Fruit fly (Drosophila melanogaster) whole organism, embryonic: Measurements from ENCODE around the gene APP-BP1.
A peak's percentile ranks its signal among the peaks of the same experiment; 100 is the strongest.

ENCODE experiments used
- Abd-B ChIP-seq: fragments of 200-800 bp; sonication (Bioruptor generic); optimal IDR thresholded peaks from 2 replicates; lab custom pipeline; 2018; ENCODE audit warnings: missing biosample characterization, mild to moderate bottlenecking, missing genetic modification characterization, moderate library complexity
- Antp ChIP-seq: fragments of 200-800 bp; sonication (Bioruptor generic); optimal IDR thresholded peaks from 3 replicates; lab custom pipeline; 2016; ENCODE audit warnings: missing biosample characterization, missing genetic modification characterization
- B-H1 ChIP-seq: fragments of 200-800 bp; sonication (Bioruptor generic); IDR thresholded peaks from 3 replicates; pipeline ENCODE4 v1.3.6; 2022; ENCODE audit warnings: missing biosample characterization, missing genetic modification characterization
- Bgb ChIP-seq: fragments of 200-800 bp; sonication (Bioruptor generic); IDR thresholded peaks from 2 replicates; pipeline ENCODE4 v1.3.6; 2022; ENCODE audit warnings: missing biosample characterization, missing genetic modification characterization; ENCODE audit not compliant: partially characterized antibody
- CG10959 ChIP-seq: fragments of 200-800 bp; sonication (Bioruptor generic); IDR thresholded peaks from 2 replicates; pipeline ENCODE4 v1.3.6; 2022; ENCODE audit warnings: missing biosample characterization, missing genetic modification characterization
- CG11247 ChIP-seq: fragments of 200-800 bp; sonication (Bioruptor generic); IDR thresholded peaks from 2 replicates; pipeline ENCODE4 v1.3.6; 2022; ENCODE audit warnings: missing biosample characterization, missing genetic modification characterization
- CG11398 ChIP-seq: fragments of 200-800 bp; sonication (Bioruptor generic); optimal IDR thresholded peaks from 2 replicates; lab custom pipeline; 2016; ENCODE audit warnings: missing biosample characterization, missing genetic modification characterization
- CG12744 ChIP-seq: fragments of 200-800 bp; sonication (Bioruptor generic); optimal IDR thresholded peaks from 2 replicates; lab custom pipeline; 2016; ENCODE audit warnings: missing biosample characterization, missing genetic modification characterization
- CG12942 ChIP-seq: fragments of 200-800 bp; sonication (Bioruptor generic); optimal IDR thresholded peaks from 3 replicates; lab custom pipeline; 2016; ENCODE audit warnings: missing biosample characterization, missing genetic modification characterization
- CG13775 ChIP-seq: fragments of 200-800 bp; sonication (Bioruptor generic); optimal IDR thresholded peaks from 3 replicates; lab custom pipeline; 2017; ENCODE audit warnings: missing biosample characterization, mild to moderate bottlenecking, missing genetic modification characterization
- CG17328 ChIP-seq: fragments of 200-800 bp; sonication (Bioruptor generic); IDR thresholded peaks from 2 replicates; pipeline ENCODE4 v1.3.6; 2022; ENCODE audit warnings: missing biosample characterization, missing genetic modification characterization
- CG2116 ChIP-seq: fragments of 200-800 bp; sonication (Bioruptor generic); optimal IDR thresholded peaks from 3 replicates; lab custom pipeline; 2018; ENCODE audit warnings: missing biosample characterization, mild to moderate bottlenecking, missing genetic modification characterization
- CG2120 ChIP-seq: fragments of 200-800 bp; sonication (Bioruptor generic); optimal IDR thresholded peaks from 3 replicates; lab custom pipeline; 2016; ENCODE audit warnings: missing biosample characterization, missing genetic modification characterization
- CG30020 ChIP-seq: fragments of 200-800 bp; optimal IDR thresholded peaks from 2 replicates; lab custom pipeline; 2019; ENCODE audit warnings: missing biosample characterization, mild to moderate bottlenecking, missing genetic modification characterization, moderate library complexity
- CG3065 ChIP-seq: fragments of 200-800 bp; sonication (Bioruptor generic); optimal IDR thresholded peaks from 2 replicates; lab custom pipeline; 2016; ENCODE audit warnings: missing biosample characterization, missing genetic modification characterization
- CG34376 ChIP-seq: fragments of 200-800 bp; sonication (Bioruptor generic); optimal IDR thresholded peaks from 2 replicates; lab custom pipeline; 2018; ENCODE audit warnings: missing biosample characterization, mild to moderate bottlenecking, missing genetic modification characterization
- CG34422 ChIP-seq: fragments of 200-800 bp; sonication (Bioruptor generic); IDR thresholded peaks from 3 replicates; pipeline ENCODE4 v1.3.6; 2022; ENCODE audit warnings: missing biosample characterization, missing genetic modification characterization
- CG6175 ChIP-seq: fragments of 200-800 bp; sonication (Bioruptor generic); IDR thresholded peaks from 3 replicates; pipeline ENCODE4 v1.3.6; 2022; ENCODE audit warnings: missing biosample characterization, missing genetic modification characterization
- CG8290 ChIP-seq, 3 experiments: fragments of 200-800 bp; sonication (Bioruptor generic); optimal IDR thresholded peaks; 2 replicates each; lab custom pipeline; 2016 to 2019; ENCODE audit warnings: missing biosample characterization in 3 of 3, missing genetic modification characterization in 3 of 3, mild to moderate bottlenecking in 2 of 3, moderate library complexity in 1 of 3
- D19B ChIP-seq: fragments of 200-800 bp; sonication (Bioruptor generic); optimal IDR thresholded peaks from 2 replicates; lab custom pipeline; 2017; ENCODE audit warnings: missing biosample characterization, mild to moderate bottlenecking, missing genetic modification characterization
- Deaf1 ChIP-seq: fragments of 200-800 bp; optimal IDR thresholded peaks from 3 replicates; lab custom pipeline; 2019; ENCODE audit warnings: missing biosample characterization, mild to moderate bottlenecking, missing genetic modification characterization, moderate library complexity
- Drgx ChIP-seq: fragments of 200-800 bp; sonication (Bioruptor generic); IDR thresholded peaks from 2 replicates; pipeline ENCODE4 v1.3.6; 2022; ENCODE audit warnings: missing biosample characterization, missing genetic modification characterization
- E2f1 ChIP-seq: fragments of 200-800 bp; sonication (Bioruptor generic); IDR thresholded peaks from 2 replicates; pipeline ENCODE4 v1.3.6; 2022; ENCODE audit warnings: missing biosample characterization, missing genetic modification characterization
- Fer1 ChIP-seq: fragments of 200-800 bp; sonication (Bioruptor generic); optimal IDR thresholded peaks from 2 replicates; lab custom pipeline; 2017; ENCODE audit warnings: missing biosample characterization, mild to moderate bottlenecking, missing genetic modification characterization
- Fer3 ChIP-seq: fragments of 200-800 bp; sonication (Bioruptor generic); optimal IDR thresholded peaks from 2 replicates; lab custom pipeline; 2018; ENCODE audit warnings: missing biosample characterization, mild to moderate bottlenecking, missing genetic modification characterization, moderate library complexity
- GATAe ChIP-seq: fragments of 200-800 bp; sonication (Bioruptor generic); conservative IDR thresholded peaks from 2 replicates; pipeline ENCODE4 v1.3.6; 2022; ENCODE audit warnings: missing biosample characterization, missing genetic modification characterization
- HLHmδ ChIP-seq: fragments of 200-800 bp; sonication (Bioruptor generic); optimal IDR thresholded peaks from 2 replicates; lab custom pipeline; 2018; ENCODE audit warnings: missing biosample characterization, mild to moderate bottlenecking, missing genetic modification characterization, moderate library complexity
- HmgD ChIP-seq: fragments of 200-800 bp; sonication (Bioruptor generic); optimal IDR thresholded peaks from 3 replicates; lab custom pipeline; 2016; ENCODE audit warnings: missing biosample characterization, missing genetic modification characterization
- NFAT ChIP-seq: fragments of 200-800 bp; sonication (Bioruptor generic); IDR thresholded peaks from 2 replicates; pipeline ENCODE4 v1.3.6; 2022; ENCODE audit warnings: missing biosample characterization, missing genetic modification characterization
- NK7.1 ChIP-seq: fragments of 200-800 bp; sonication (Bioruptor generic); optimal IDR thresholded peaks from 3 replicates; lab custom pipeline; 2016; ENCODE audit warnings: missing biosample characterization, missing genetic modification characterization
- Oaz ChIP-seq: fragments of 200-800 bp; sonication (Bioruptor generic); IDR thresholded peaks from 2 replicates; pipeline ENCODE4 v1.3.6; 2022; ENCODE audit warnings: missing biosample characterization, missing genetic modification characterization
- Ravus ChIP-seq: fragments of 200-800 bp; sonication (Bioruptor generic); IDR thresholded peaks from 2 replicates; pipeline ENCODE4 v1.3.6; 2022; ENCODE audit warnings: missing biosample characterization, missing genetic modification characterization
- Sry-β ChIP-seq: fragments of 200-800 bp; sonication (Bioruptor generic); optimal IDR thresholded peaks from 2 replicates; lab custom pipeline; 2018; ENCODE audit warnings: missing biosample characterization, mild to moderate bottlenecking, missing genetic modification characterization, moderate library complexity
- Usf ChIP-seq: fragments of 200-800 bp; sonication (Bioruptor generic); optimal IDR thresholded peaks from 2 replicates; lab custom pipeline; 2017; ENCODE audit warnings: missing genotype, missing biosample characterization, missing genetic modification characterization
- YL-1 ChIP-seq: fragments of 200-800 bp; sonication (Bioruptor generic); optimal IDR thresholded peaks from 3 replicates; lab custom pipeline; 2017; ENCODE audit warnings: missing biosample characterization, mild to moderate bottlenecking, missing genetic modification characterization
- ab ChIP-seq: fragments of 200-800 bp; sonication (Bioruptor generic); optimal IDR thresholded peaks from 2 replicates; lab custom pipeline; 2016; ENCODE audit warnings: missing biosample characterization, missing genetic modification characterization
- da ChIP-seq: fragments of 200-800 bp; sonication (Bioruptor generic); optimal IDR thresholded peaks from 2 replicates; lab custom pipeline; 2016; ENCODE audit warnings: missing biosample characterization, missing genetic modification characterization
- dati ChIP-seq: fragments of 200-800 bp; sonication (Bioruptor generic); IDR thresholded peaks from 2 replicates; pipeline ENCODE4 v1.3.6; 2022; ENCODE audit warnings: missing biosample characterization, missing genetic modification characterization
- dimm ChIP-seq: fragments of 200-800 bp; sonication (Bioruptor generic); IDR thresholded peaks from 2 replicates; pipeline ENCODE4 v1.3.6; 2022; ENCODE audit warnings: missing biosample characterization, missing genetic modification characterization
- dm ChIP-seq: fragments of 200-800 bp; sonication (Bioruptor generic); optimal IDR thresholded peaks from 3 replicates; lab custom pipeline; 2016; ENCODE audit warnings: missing biosample characterization, missing genetic modification characterization
- ftz-f1 ChIP-seq: fragments of 200-800 bp; sonication (Bioruptor generic); optimal IDR thresholded peaks from 2 replicates; lab custom pipeline; 2016; ENCODE audit warnings: missing biosample characterization, missing genetic modification characterization
- grn ChIP-seq: fragments of 200-800 bp; sonication (Bioruptor generic); optimal IDR thresholded peaks from 3 replicates; lab custom pipeline; 2017; ENCODE audit warnings: missing biosample characterization, missing genetic modification characterization
- inv ChIP-seq: fragments of 200-800 bp; sonication (Bioruptor generic); IDR thresholded peaks from 2 replicates; pipeline ENCODE4 v1.3.6; 2022; ENCODE audit warnings: missing biosample characterization, missing genetic modification characterization; ENCODE audit not compliant: partially characterized antibody
- ken ChIP-seq: fragments of 200-800 bp; sonication (Bioruptor generic); IDR thresholded peaks from 3 replicates; pipeline ENCODE4 v1.3.6; 2022; ENCODE audit warnings: missing biosample characterization, missing genetic modification characterization
- kni ChIP-seq: fragments of 200-800 bp; sonication (Bioruptor generic); optimal IDR thresholded peaks from 3 replicates; lab custom pipeline; 2017; ENCODE audit warnings: mild to moderate bottlenecking, missing biosample characterization, missing genetic modification reagents, missing genetic modification characterization
- nau ChIP-seq: fragments of 200-800 bp; sonication (Bioruptor generic); optimal IDR thresholded peaks from 3 replicates; lab custom pipeline; 2017; ENCODE audit warnings: missing biosample characterization, mild to moderate bottlenecking, missing genetic modification characterization, missing genetic modification reagents
- org-1 ChIP-seq: fragments of 200-800 bp; sonication (Bioruptor generic); optimal IDR thresholded peaks from 2 replicates; lab custom pipeline; 2017; ENCODE audit warnings: missing biosample characterization, missing genetic modification characterization
- p53 ChIP-seq: fragments of 200-800 bp; sonication (Bioruptor generic); optimal IDR thresholded peaks from 2 replicates; lab custom pipeline; 2016; ENCODE audit warnings: missing biosample characterization, missing genetic modification characterization
- pita ChIP-seq: fragments of 200-800 bp; sonication (Bioruptor generic); optimal IDR thresholded peaks from 2 replicates; lab custom pipeline; 2017; ENCODE audit warnings: missing biosample characterization, mild to moderate bottlenecking, missing genetic modification characterization
- salm ChIP-seq: fragments of 200-800 bp; sonication (Bioruptor generic); optimal IDR thresholded peaks from 2 replicates; lab custom pipeline; 2018; ENCODE audit warnings: missing biosample characterization, mild to moderate bottlenecking, missing genetic modification characterization

Gene APP-BP1

dm6 chr3L:11118627-11119395 is 20.6 kb downstream of the APP-BP1 start (continued):
- TF ChIP-seq Drgx (GFP tag; lab: Robert Waterston, UW): peak; percentile 53; the same call in 1 of the 2 replicates
- TF ChIP-seq grn (GFP tag; lab: Kevin White, UChicago): peak; percentile 73
- TF ChIP-seq YL-1: peak; percentile 91
- TF ChIP-seq CG2120 (GFP tag; lab: Kevin White, UChicago): peak; percentile 56
- peak; percentile 72; the same call in 1 of the 3 replicates for TF ChIP-seq CG6175 (GFP tag; lab: Robert Waterston, UW)
- peak; percentile 6 for TF ChIP-seq da (GFP tag; lab: Kevin White, UChicago)
- TF ChIP-seq Fer1 (GFP tag; lab: Kevin White, UChicago): peak; percentile 91
- no peak; the same call in 1 of the 2 replicates for TF ChIP-seq E2f1 (GFP tag; lab: Robert Waterston, UW)
- TF ChIP-seq org-1 (GFP tag; lab: Kevin White, UChicago): peak; percentile 75
- TF ChIP-seq Sry-β: peak; percentile 21
- no peak for TF ChIP-seq Oaz (GFP tag; lab: Robert Waterston, UW)
- peak; percentile 35 for TF ChIP-seq HmgD (GFP tag; lab: Kevin White, UChicago)
- TF ChIP-seq CG13775 (GFP tag; lab: Kevin White, UChicago): no peak
- no peak for TF ChIP-seq pita (GFP tag; lab: Kevin White, UChicago)
- TF ChIP-seq dm: peak; percentile 62
- peak; percentile 70; the same call in 1 of the 2 replicates for TF ChIP-seq NFAT (GFP tag; lab: Robert Waterston, UW)
- peak; percentile 19 for TF ChIP-seq ftz-f1 (GFP tag; lab: Kevin White, UChicago)
- TF ChIP-seq Bgb (GFP tag; lab: Robert Waterston, UW): no peak
- no peak for TF ChIP-seq Ravus (GFP tag; lab: Robert Waterston, UW)
- TF ChIP-seq CG8290 (GFP tag; optimal IDR thresholded peaks at IDR 0.05; lab: Kevin White, UChicago): peak; percentile 43
- TF ChIP-seq CG8290 (tag; optimal IDR thresholded peaks at IDR 0.05; lab: Kevin White, UChicago): peak; percentile 87 to 88
- TF ChIP-seq CG3065 (GFP tag; lab: Kevin White, UChicago): peak; percentile 34
- no peak for TF ChIP-seq inv (GFP tag; lab: Robert Waterston, UW)
- TF ChIP-seq B-H1 (GFP tag; lab: Robert Waterston, UW): no peak
- TF ChIP-seq Antp (GFP tag; lab: Kevin White, UChicago): peak; percentile 35
- peak; percentile 99 for TF ChIP-seq kni (GFP tag; lab: Kevin White, UChicago)
- no peak for TF ChIP-seq dimm (GFP tag; lab: Robert Waterston, UW)
- peak; percentile 65 for TF ChIP-seq Deaf1 (tag; lab: Kevin White, UChicago)
- no peak for TF ChIP-seq ab (GFP tag; lab: Kevin White, UChicago)
- TF ChIP-seq HLHmδ (GFP tag; lab: Kevin White, UChicago): peak; percentile 81
- TF ChIP-seq Fer3 (tag; lab: Kevin White, UChicago): peak; percentile 71
- TF ChIP-seq nau (GFP tag; lab: Kevin White, UChicago): peak; percentile 83
- no peak for TF ChIP-seq CG10959
- peak; percentile 64 for TF ChIP-seq p53 (GFP tag; lab: Kevin White, UChicago)
- peak; percentile 95 for TF ChIP-seq CG34376 (GFP tag; lab: Kevin White, UChicago)
- TF ChIP-seq dati: no peak
- TF ChIP-seq Usf (GFP tag; lab: Kevin White, UChicago): no peak
- TF ChIP-seq D19B (GFP tag; lab: Kevin White, UChicago): peak; percentile 22
- TF ChIP-seq CG2116 (GFP tag; lab: Kevin White, UChicago): peak; percentile 54
- TF ChIP-seq CG34422: peak; percentile 80; the same call in 1 of the 3 replicates
- TF ChIP-seq ken: no peak
- TF ChIP-seq CG11247 (GFP tag; lab: Robert Waterston, UW): 0 out of 2 replicates have a peak, but pooled peaks have one; percentile 27
- peak; percentile 44 for TF ChIP-seq CG12942
- peak; percentile 69 for TF ChIP-seq CG12744 (GFP tag; lab: Kevin White, UChicago)
- TF ChIP-seq Abd-B (GFP tag; lab: Kevin White, UChicago): no peak
- peak; percentile 68 for TF ChIP-seq CG11398 (GFP tag; lab: Kevin White, UChicago)
- TF ChIP-seq GATAe (GFP tag; lab: Robert Waterston, UW): no peak
- no peak for TF ChIP-seq CG30020 (tag; lab: Kevin White, UChicago)
- peak; percentile 69 for TF ChIP-seq CG17328 (GFP tag; lab: Robert Waterston, UW)
- peak; percentile 40 for TF ChIP-seq NK7.1
- TF ChIP-seq salm (tag; lab: Kevin White, UChicago): peak; percentile 37
